Fruit fly (Drosophila melanogaster) whole organism, embryonic: ENCODE data around the gene Hs2st.

Experiments
- Atf-2 ChIP-seq: fragments of 200-800 bp; sonication (Bioruptor generic); optimal IDR thresholded peaks from 2 replicates; lab custom pipeline; 2016; ENCODE audit warnings: missing biosample characterization, missing genetic modification characterization
- Atf3 ChIP-seq: fragments of 200-800 bp; sonication (Bioruptor generic); optimal IDR thresholded peaks from 3 replicates; lab custom pipeline; 2016; ENCODE audit warnings: missing biosample characterization, missing genetic modification characterization
- CG10959 ChIP-seq: fragments of 200-800 bp; sonication (Bioruptor generic); IDR thresholded peaks from 2 replicates; pipeline ENCODE4 v1.3.6; 2022; ENCODE audit warnings: missing biosample characterization, missing genetic modification characterization
- CG11247 ChIP-seq: fragments of 200-800 bp; sonication (Bioruptor generic); IDR thresholded peaks from 2 replicates; pipeline ENCODE4 v1.3.6; 2022; ENCODE audit warnings: missing biosample characterization, missing genetic modification characterization
- CG12744 ChIP-seq: fragments of 200-800 bp; sonication (Bioruptor generic); optimal IDR thresholded peaks from 2 replicates; lab custom pipeline; 2016; ENCODE audit warnings: missing biosample characterization, missing genetic modification characterization
- CG12769 ChIP-seq: fragments of 200-800 bp; sonication (Bioruptor generic); optimal IDR thresholded peaks from 2 replicates; lab custom pipeline; 2019; ENCODE audit warnings: missing biosample characterization, mild to moderate bottlenecking, missing genetic modification characterization, moderate library complexity
- CG13287 ChIP-seq: fragments of 200-800 bp; sonication (Bioruptor generic); IDR thresholded peaks from 2 replicates; pipeline ENCODE4 v1.3.6; 2022; ENCODE audit warnings: missing biosample characterization, missing genetic modification characterization; ENCODE audit not compliant: partially characterized antibody
- CG13296 ChIP-seq: fragments of 200-800 bp; sonication (Bioruptor generic); optimal IDR thresholded peaks from 3 replicates; lab custom pipeline; 2018; ENCODE audit warnings: missing biosample characterization, mild to moderate bottlenecking, missing genetic modification characterization
- CG14050 ChIP-seq: fragments of 200-800 bp; sonication (Bioruptor generic); IDR thresholded peaks from 3 replicates; pipeline ENCODE4 v1.3.6; 2022; ENCODE audit warnings: missing biosample characterization, missing genetic modification characterization
- CG17385 ChIP-seq: fragments of 200-800 bp; sonication (Bioruptor generic); optimal IDR thresholded peaks from 3 replicates; lab custom pipeline; 2018; ENCODE audit warnings: missing biosample characterization, mild to moderate bottlenecking, missing genetic modification characterization
- CG17912 ChIP-seq: fragments of 200-800 bp; sonication (Bioruptor generic); optimal IDR thresholded peaks from 2 replicates; lab custom pipeline; 2018; ENCODE audit warnings: missing biosample characterization, mild to moderate bottlenecking, missing genetic modification characterization
- CG1832 ChIP-seq: fragments of 200-800 bp; sonication (Bioruptor generic); optimal IDR thresholded peaks from 2 replicates; lab custom pipeline; 2017; ENCODE audit warnings: missing biosample characterization, mild to moderate bottlenecking, missing genetic modification characterization, inconsistent platforms
- CG18599 ChIP-seq: fragments of 200-800 bp; sonication (Bioruptor generic); optimal IDR thresholded peaks from 3 replicates; lab custom pipeline; 2017; ENCODE audit warnings: missing biosample characterization, missing genetic modification characterization, mild to moderate bottlenecking, moderate library complexity, missing genetic modification reagents
- CG2712 ChIP-seq: fragments of 200-800 bp; optimal IDR thresholded peaks from 3 replicates; lab custom pipeline; 2019; ENCODE audit warnings: missing biosample characterization, mild to moderate bottlenecking, missing genetic modification characterization, moderate library complexity
- CG2875 ChIP-seq: fragments of 200-800 bp; sonication (Bioruptor generic); optimal IDR thresholded peaks from 2 replicates; lab custom pipeline; 2017; ENCODE audit warnings: missing biosample characterization, mild to moderate bottlenecking, missing genetic modification characterization, missing genetic modification reagents
- CG3065 ChIP-seq: fragments of 200-800 bp; sonication (Bioruptor generic); optimal IDR thresholded peaks from 2 replicates; lab custom pipeline; 2016; ENCODE audit warnings: missing biosample characterization, missing genetic modification characterization
- CG3163 ChIP-seq: fragments of 200-800 bp; sonication (Bioruptor generic); optimal IDR thresholded peaks from 3 replicates; lab custom pipeline; 2016; ENCODE audit warnings: missing biosample characterization, missing genetic modification characterization
- CG32767 ChIP-seq: fragments of 200-800 bp; sonication (Bioruptor generic); IDR thresholded peaks from 2 replicates; pipeline ENCODE4 v1.3.6; 2022; ENCODE audit warnings: missing biosample characterization, missing genetic modification characterization
- CG3281 ChIP-seq: fragments of 200-800 bp; sonication (Bioruptor generic); optimal IDR thresholded peaks from 3 replicates; lab custom pipeline; 2017; ENCODE audit warnings: missing biosample characterization, mild to moderate bottlenecking, missing genetic modification characterization
- CG4617 ChIP-seq: fragments of 200-800 bp; sonication (Bioruptor generic); optimal IDR thresholded peaks from 3 replicates; lab custom pipeline; 2016; ENCODE audit warnings: missing biosample characterization, missing genetic modification characterization, borderline replicate concordance
- CG7745 ChIP-seq: fragments of 200-800 bp; sonication (Bioruptor generic); optimal IDR thresholded peaks from 2 replicates; lab custom pipeline; 2018; ENCODE audit warnings: missing biosample characterization, mild to moderate bottlenecking, missing genetic modification characterization, moderate library complexity
- CG8359 ChIP-seq: fragments of 200-800 bp; sonication (Bioruptor generic); optimal IDR thresholded peaks from 2 replicates; lab custom pipeline; 2017; ENCODE audit warnings: missing biosample characterization, mild to moderate bottlenecking, missing genetic modification characterization, borderline replicate concordance
- Dfd ChIP-seq, 2 experiments: fragments of >200 bp; optimal IDR thresholded peaks; 2 replicates each; lab custom pipeline; 2017; ENCODE audit warnings: missing biosample characterization in 2 of 2, missing genetic modification characterization in 2 of 2
- Dll ChIP-seq: fragments of 200-800 bp; sonication (Bioruptor generic); IDR thresholded peaks from 4 replicates; pipeline ENCODE4 v1.3.6; 2022; ENCODE audit warnings: missing biosample characterization, missing genetic modification characterization; ENCODE audit not compliant: partially characterized antibody
- Dp ChIP-seq: fragments of 200-800 bp; sonication (Bioruptor generic); optimal IDR thresholded peaks from 2 replicates; lab custom pipeline; 2018; ENCODE audit warnings: missing biosample characterization, mild to moderate bottlenecking, missing genetic modification characterization, moderate library complexity
- Dref ChIP-seq: fragments of 200-800 bp; sonication (Bioruptor generic); IDR thresholded peaks from 2 replicates; pipeline ENCODE4 v1.3.6; 2022; ENCODE audit warnings: missing biosample characterization, missing genetic modification characterization
- Fer1 ChIP-seq: fragments of 200-800 bp; sonication (Bioruptor generic); optimal IDR thresholded peaks from 2 replicates; lab custom pipeline; 2017; ENCODE audit warnings: missing biosample characterization, mild to moderate bottlenecking, missing genetic modification characterization
- Med ChIP-seq: fragments of 200-800 bp; sonication (Bioruptor generic); peaks from one replicate; lab custom pipeline; 2016; ENCODE audit warnings: missing biosample characterization, missing genetic modification characterization, mild to moderate bottlenecking, inconsistent platforms, moderate library complexity
- Usf ChIP-seq: fragments of 200-800 bp; sonication (Bioruptor generic); optimal IDR thresholded peaks from 2 replicates; lab custom pipeline; 2017; ENCODE audit warnings: missing genotype, missing biosample characterization, missing genetic modification characterization
- ato ChIP-seq: fragments of 200-800 bp; sonication (Bioruptor generic); IDR thresholded peaks from 2 replicates; pipeline ENCODE4 v1.3.6; 2022; ENCODE audit warnings: missing biosample characterization, missing genetic modification characterization; ENCODE audit not compliant: partially characterized antibody
- cg ChIP-seq: fragments of 200-800 bp; sonication (Bioruptor generic); optimal IDR thresholded peaks from 3 replicates; lab custom pipeline; 2019; ENCODE audit warnings: missing biosample characterization, mild to moderate bottlenecking, missing genetic modification characterization, moderate library complexity
- crp ChIP-seq, 2 experiments: fragments of 200-800 bp; sonication (Bioruptor generic); optimal IDR thresholded peaks; 2 replicates in 1 of 2; 3 replicates in 1 of 2; lab custom pipeline; 2017; ENCODE audit warnings: missing biosample characterization in 2 of 2, missing genetic modification characterization in 2 of 2, mild to moderate bottlenecking in 1 of 2, moderate library complexity in 1 of 2
- dmrt11E ChIP-seq: fragments of 200-800 bp; sonication (Bioruptor generic); optimal IDR thresholded peaks from 3 replicates; lab custom pipeline; 2018; ENCODE audit warnings: missing biosample characterization, mild to moderate bottlenecking, missing genetic modification characterization, moderate library complexity
- eyg ChIP-seq: fragments of 200-800 bp; sonication (Bioruptor generic); optimal IDR thresholded peaks from 3 replicates; lab custom pipeline; 2016; ENCODE audit warnings: missing biosample characterization, missing genetic modification characterization
- gt ChIP-seq: fragments of 200-800 bp; sonication (Bioruptor generic); IDR thresholded peaks from 2 replicates; pipeline ENCODE4 v1.3.6; 2022; ENCODE audit warnings: missing biosample characterization, missing genetic modification characterization
- h ChIP-seq: fragments of >200 bp; optimal IDR thresholded peaks from 2 replicates; lab custom pipeline; 2017
- kah ChIP-seq: fragments of 200-800 bp; sonication (Bioruptor generic); optimal IDR thresholded peaks from 2 replicates; lab custom pipeline; 2018; ENCODE audit warnings: missing biosample characterization, mild to moderate bottlenecking, missing genetic modification characterization
- lmd ChIP-seq: fragments of 200-800 bp; sonication (Bioruptor generic); IDR thresholded peaks from 2 replicates; pipeline ENCODE4 v1.3.6; 2022; ENCODE audit warnings: missing biosample characterization, missing genetic modification characterization
- lola ChIP-seq, 3 experiments: fragments of >200 bp in 2 of 3; fragments of 200-800 bp in 1 of 3; sonication (Bioruptor generic) in 1 of 3; optimal IDR thresholded peaks; 2 replicates each; lab custom pipeline; 2017 to 2019; ENCODE audit warnings: missing biosample characterization in 3 of 3, missing genetic modification characterization in 3 of 3, mild to moderate bottlenecking in 1 of 3, moderate library complexity in 1 of 3
- maf-S ChIP-seq: fragments of 200-800 bp; sonication (Bioruptor generic); optimal IDR thresholded peaks from 2 replicates; lab custom pipeline; 2016; ENCODE audit warnings: missing biosample characterization, missing genetic modification characterization
- nerfin-1 ChIP-seq: fragments of 200-800 bp; sonication (Bioruptor generic); optimal IDR thresholded peaks from 3 replicates; lab custom pipeline; 2019; ENCODE audit warnings: missing biosample characterization, mild to moderate bottlenecking, missing genetic modification characterization, moderate library complexity
- oc ChIP-seq: fragments of 200-800 bp; sonication (Bioruptor generic); optimal IDR thresholded peaks from 2 replicates; lab custom pipeline; 2018; ENCODE audit warnings: missing biosample characterization, mild to moderate bottlenecking, missing genetic modification characterization, moderate library complexity
- pan ChIP-seq, 4 experiments: fragments of >200 bp in 3 of 4; fragments of 200-800 bp in 1 of 4; sonication (Bioruptor generic) in 1 of 4; optimal IDR thresholded peaks in 3 of 4; IDR thresholded peaks in 1 of 4; 2 replicates each; pipeline versions ENCODE4 v1.3.6 to Lab custom; 2017 to 2022; ENCODE audit warnings: missing biosample characterization in 2 of 4, missing genetic modification characterization in 2 of 4, mixed read lengths in 1 of 4
- phol ChIP-seq: fragments of 200-800 bp; sonication (Bioruptor generic); optimal IDR thresholded peaks from 3 replicates; lab custom pipeline; 2018; ENCODE audit warnings: missing biosample characterization, mild to moderate bottlenecking, missing genetic modification characterization, moderate library complexity
- pzg ChIP-seq: fragments of 200-800 bp; sonication (Bioruptor generic); optimal IDR thresholded peaks from 3 replicates; lab custom pipeline; 2018; ENCODE audit warnings: missing biosample characterization, mild to moderate bottlenecking, missing genetic modification characterization, moderate library complexity
- slbo ChIP-seq: fragments of 200-800 bp; sonication (Bioruptor generic); IDR thresholded peaks from 2 replicates; pipeline ENCODE4 v1.3.6; 2022; ENCODE audit warnings: missing biosample characterization, missing genetic modification characterization
- trh ChIP-seq: fragments of 200-800 bp; sonication (Bioruptor generic); optimal IDR thresholded peaks from 2 replicates; lab custom pipeline; 2016; ENCODE audit warnings: missing biosample characterization, missing genetic modification characterization
- ttk ChIP-seq: fragments of 200-800 bp; sonication (Bioruptor generic); IDR thresholded peaks from 2 replicates; pipeline ENCODE4 v2.1.2; 2022; ENCODE audit warnings: missing biosample characterization, missing genetic modification characterization

The Hs2st gene

DNA sequence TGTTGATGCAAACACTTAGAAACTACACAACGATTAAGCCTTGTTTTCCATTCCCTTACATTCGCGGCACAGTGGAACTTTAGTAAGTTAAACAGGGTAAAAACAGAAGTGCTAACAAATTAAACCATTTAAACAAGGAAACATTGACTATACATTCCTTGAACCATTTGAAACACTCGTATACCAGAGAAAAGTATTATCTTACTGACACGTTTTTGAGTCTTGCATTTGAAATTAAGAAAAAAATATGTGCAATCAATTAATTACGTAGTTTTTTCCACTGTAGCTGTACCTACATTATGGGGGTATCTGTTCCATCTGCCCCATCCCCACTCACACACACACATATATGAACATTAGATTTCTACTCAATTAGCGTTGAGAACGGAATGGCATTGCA lies 11.3 kb downstream of the Hs2st start (continued):
- TF ChIP-seq Fer1 (GFP tag; lab: Kevin White, UChicago) = peak; percentile 38
- TF ChIP-seq dmrt11E (tag; lab: Kevin White, UChicago) = peak; percentile 16
- no peak for TF ChIP-seq kah (GFP tag; lab: Kevin White, UChicago)
- TF ChIP-seq phol = no peak
- TF ChIP-seq Atf3 = no peak
- TF ChIP-seq Atf-2 = no peak
- no peak for TF ChIP-seq Usf (GFP tag; lab: Kevin White, UChicago)

- no peak for TF ChIP-seq Dref (GFP tag; lab: Robert Waterston, UW)
- 0 out of 2 replicates have a peak, but pooled peaks have one; percentile 7 for TF ChIP-seq lmd (GFP tag; lab: Robert Waterston, UW)
- no peak for TF ChIP-seq oc
- no peak for TF ChIP-seq trh (GFP tag; lab: Kevin White, UChicago)
- no peak for TF ChIP-seq CG2875 (GFP tag; lab: Kevin White, UChicago)
- TF ChIP-seq slbo = no peak
- TF ChIP-seq pan (optimal IDR thresholded peaks at IDR 0.05; lab: Kevin White, UChicago) = no peak
- TF ChIP-seq pan (GFP tag; optimal IDR thresholded peaks at IDR 0.05 in 1 of 2, IDR thresholded peaks at IDR 0.05 in 1 of 2) = no peak
- TF ChIP-seq Atf3 = no peak
- no peak for TF ChIP-seq CG17385 (GFP tag; lab: Kevin White, UChicago)
- peak in 1 of 2 experiments; percentile 75 for TF ChIP-seq crp (GFP tag; optimal IDR thresholded peaks at IDR 0.05; lab: Kevin White, UChicago)
- no peak for TF ChIP-seq CG3281 (GFP tag; lab: Kevin White, UChicago)
- no peak for TF ChIP-seq CG11247 (GFP tag; lab: Robert Waterston, UW)
- no peak for TF ChIP-seq CG14050 (GFP tag; lab: Robert Waterston, UW)
- no peak for TF ChIP-seq ato (GFP tag; lab: Robert Waterston, UW)
- TF ChIP-seq CG13296 = no peak
- TF ChIP-seq Dp (GFP tag; lab: Kevin White, UChicago) = peak; percentile 53
- TF ChIP-seq CG10959 (GFP tag; lab: Robert Waterston, UW) = no peak
- no peak for TF ChIP-seq CG3065 (GFP tag; lab: Kevin White, UChicago)
- no peak for TF ChIP-seq eyg (GFP tag; lab: Kevin White, UChicago)
- no peak for TF ChIP-seq CG1832 (GFP tag; lab: Kevin White, UChicago)
- TF ChIP-seq CG2712 (tag; lab: Kevin White, UChicago) = no peak
- TF ChIP-seq h = no peak
- TF ChIP-seq lola (GFP tag; optimal IDR thresholded peaks at IDR 0.05; lab: Kevin White, UChicago) = no peak
- no peak for TF ChIP-seq CG8359 (GFP tag; lab: Kevin White, UChicago)
- TF ChIP-seq CG18599 (GFP tag; lab: Kevin White, UChicago) = no peak
- TF ChIP-seq gt (GFP tag; lab: Robert Waterston, UW) = no peak
- no peak for TF ChIP-seq CG3163 (GFP tag; lab: Kevin White, UChicago)
- TF ChIP-seq cg (GFP tag; lab: Kevin White, UChicago) = no peak
- TF ChIP-seq CG17912 (GFP tag; lab: Kevin White, UChicago) = no peak
- TF ChIP-seq nerfin-1 (tag; lab: Kevin White, UChicago) = no peak
- TF ChIP-seq Dfd (GFP tag; optimal IDR thresholded peaks at IDR 0.05; lab: Kevin White, UChicago) = no peak
- TF ChIP-seq CG13287 = peak; percentile 26; the same call in 1 of the 2 replicates
- no peak for TF ChIP-seq CG12769 (tag; lab: Kevin White, UChicago)
- TF ChIP-seq maf-S (GFP tag; lab: Kevin White, UChicago) = no peak
- TF ChIP-seq ttk = no peak
- no peak for TF ChIP-seq CG12744
- no peak for TF ChIP-seq CG7745
- TF ChIP-seq CG32767 (GFP tag; lab: Robert Waterston, UW) = no peak
- peak; percentile 4 for TF ChIP-seq pzg (GFP tag; lab: Kevin White, UChicago)
- TF ChIP-seq CG4617 (GFP tag; lab: Kevin White, UChicago) = no peak
- TF ChIP-seq Dll (GFP tag; lab: Robert Waterston, UW) = 0 out of 4 replicates have a peak, but pooled peaks have one; percentile 22
- TF ChIP-seq Med = peak; percentile 68
Measured at dm6 chr2L:19432424-19433015, 12.0 kb downstream of the Hs2st start, which contains the start of gene Rab9. TSS of gene Rab9 (plus strand) at chr2L:19432574.
